Fruit fly (Drosophila melanogaster) whole organism, embryonic: Measurements from ENCODE around the gene Tom40.
A peak's percentile ranks its signal among the peaks of the same experiment; 100 is the strongest.

Experiments used
- Atf-2 ChIP-seq: fragments of 200-800 bp; sonication (Bioruptor generic); optimal IDR thresholded peaks from 2 replicates; lab custom pipeline; 2016; ENCODE audit warnings: missing biosample characterization, missing genetic modification characterization
- B-H1 ChIP-seq: fragments of 200-800 bp; sonication (Bioruptor generic); IDR thresholded peaks from 3 replicates; pipeline ENCODE4 v1.3.6; 2022; ENCODE audit warnings: missing biosample characterization, missing genetic modification characterization
- CG11247 ChIP-seq: fragments of 200-800 bp; sonication (Bioruptor generic); IDR thresholded peaks from 2 replicates; pipeline ENCODE4 v1.3.6; 2022; ENCODE audit warnings: missing biosample characterization, missing genetic modification characterization
- CG11456 ChIP-seq: fragments of 200-800 bp; sonication (Bioruptor generic); IDR thresholded peaks from 3 replicates; pipeline ENCODE4 v1.3.6; 2022; ENCODE audit warnings: missing biosample characterization, missing genetic modification characterization
- CG12236 ChIP-seq: fragments of 200-800 bp; sonication (Bioruptor generic); optimal IDR thresholded peaks from 2 replicates; lab custom pipeline; 2016; ENCODE audit warnings: missing biosample characterization, missing genetic modification characterization
- CG13287 ChIP-seq: fragments of 200-800 bp; sonication (Bioruptor generic); IDR thresholded peaks from 2 replicates; pipeline ENCODE4 v1.3.6; 2022; ENCODE audit warnings: missing biosample characterization, missing genetic modification characterization; ENCODE audit not compliant: partially characterized antibody
- CG13775 ChIP-seq: fragments of 200-800 bp; sonication (Bioruptor generic); optimal IDR thresholded peaks from 3 replicates; lab custom pipeline; 2017; ENCODE audit warnings: missing biosample characterization, mild to moderate bottlenecking, missing genetic modification characterization
- CG15011 ChIP-seq: fragments of 200-800 bp; sonication (Bioruptor generic); optimal IDR thresholded peaks from 3 replicates; lab custom pipeline; 2018; ENCODE audit warnings: missing biosample characterization, mild to moderate bottlenecking, missing genetic modification characterization
- CG15696 ChIP-seq: fragments of 200-800 bp; sonication (Bioruptor generic); optimal IDR thresholded peaks from 2 replicates; lab custom pipeline; 2019; ENCODE audit warnings: missing biosample characterization, mild to moderate bottlenecking, missing genetic modification characterization, moderate library complexity
- CG16779 ChIP-seq: fragments of 200-800 bp; sonication (Bioruptor generic); IDR thresholded peaks from 2 replicates; pipeline ENCODE4 v1.3.6; 2022; ENCODE audit warnings: missing biosample characterization, missing genetic modification characterization
- CG16863 ChIP-seq: fragments of 200-800 bp; sonication (Bioruptor generic); optimal IDR thresholded peaks from 3 replicates; lab custom pipeline; 2016; ENCODE audit warnings: missing biosample characterization, missing genetic modification characterization
- CG17802 ChIP-seq: fragments of 200-800 bp; sonication (Bioruptor generic); optimal IDR thresholded peaks from 2 replicates; lab custom pipeline; 2018; ENCODE audit warnings: missing biosample characterization, mild to moderate bottlenecking, missing genetic modification characterization, moderate library complexity
- CG2120 ChIP-seq: fragments of 200-800 bp; sonication (Bioruptor generic); optimal IDR thresholded peaks from 3 replicates; lab custom pipeline; 2016; ENCODE audit warnings: missing biosample characterization, missing genetic modification characterization
- CG2129 ChIP-seq: fragments of 200-800 bp; sonication (Bioruptor generic); IDR thresholded peaks from 2 replicates; pipeline ENCODE4 v1.3.6; 2022; ENCODE audit warnings: missing biosample characterization, missing genetic modification characterization; ENCODE audit not compliant: partially characterized antibody
- CG30403 ChIP-seq: fragments of 200-800 bp; sonication (Bioruptor generic); optimal IDR thresholded peaks from 3 replicates; lab custom pipeline; 2016; ENCODE audit warnings: missing biosample characterization, missing genetic modification characterization
- CG3407 ChIP-seq: fragments of 200-800 bp; sonication (Bioruptor generic); optimal IDR thresholded peaks from 2 replicates; lab custom pipeline; 2018; ENCODE audit warnings: missing biosample characterization, mild to moderate bottlenecking, missing genetic modification characterization
- CG5245 ChIP-seq: fragments of 200-800 bp; sonication (Bioruptor generic); optimal IDR thresholded peaks from 3 replicates; lab custom pipeline; 2016; ENCODE audit warnings: missing biosample characterization, missing genetic modification characterization
- CG7372 ChIP-seq: fragments of 200-800 bp; sonication (Bioruptor generic); IDR thresholded peaks from 2 replicates; pipeline ENCODE4 v1.3.6; 2022; ENCODE audit warnings: missing biosample characterization, missing genetic modification characterization
- CG8089 ChIP-seq: fragments of 200-800 bp; sonication (Bioruptor generic); optimal IDR thresholded peaks from 3 replicates; lab custom pipeline; 2016; ENCODE audit warnings: missing biosample characterization, missing genetic modification characterization
- CG8388 ChIP-seq: fragments of 200-800 bp; sonication (Bioruptor generic); optimal IDR thresholded peaks from 2 replicates; lab custom pipeline; 2019; ENCODE audit warnings: missing biosample characterization, mild to moderate bottlenecking, missing genetic modification characterization, moderate library complexity
- CG9797 ChIP-seq: fragments of 200-800 bp; sonication (Bioruptor generic); optimal IDR thresholded peaks from 3 replicates; lab custom pipeline; 2018; ENCODE audit warnings: missing biosample characterization, mild to moderate bottlenecking, missing genetic modification characterization
- CG9876 ChIP-seq: fragments of 200-800 bp; sonication (Bioruptor generic); optimal IDR thresholded peaks from 2 replicates; lab custom pipeline; 2016; ENCODE audit warnings: missing biosample characterization, missing genetic modification characterization
- Camta ChIP-seq: fragments of 200-800 bp; sonication (Bioruptor generic); optimal IDR thresholded peaks from 2 replicates; lab custom pipeline; 2016; ENCODE audit warnings: missing biosample characterization, missing genetic modification characterization
- CoRest ChIP-seq: fragments of 200-800 bp; sonication (Bioruptor generic); optimal IDR thresholded peaks from 3 replicates; lab custom pipeline; 2018; ENCODE audit warnings: missing biosample characterization, mild to moderate bottlenecking, missing genetic modification characterization, moderate library complexity
- Dad ChIP-seq: fragments of 200-800 bp; sonication (Bioruptor generic); optimal IDR thresholded peaks from 3 replicates; lab custom pipeline; 2016; ENCODE audit warnings: missing biosample characterization, missing genetic modification characterization
- Dp ChIP-seq: fragments of 200-800 bp; sonication (Bioruptor generic); optimal IDR thresholded peaks from 2 replicates; lab custom pipeline; 2018; ENCODE audit warnings: missing biosample characterization, mild to moderate bottlenecking, missing genetic modification characterization, moderate library complexity
- HHEX ChIP-seq: fragments of 200-800 bp; sonication (Bioruptor generic); optimal IDR thresholded peaks from 3 replicates; lab custom pipeline; 2017; ENCODE audit warnings: missing biosample characterization, mild to moderate bottlenecking, missing genetic modification characterization, missing genetic modification reagents
- Kr ChIP-seq: fragments of 200-800 bp; sonication (Bioruptor generic); optimal IDR thresholded peaks from 2 replicates; lab custom pipeline; 2017; ENCODE audit warnings: missing biosample characterization, mild to moderate bottlenecking, missing genetic modification characterization
- Lhr ChIP-seq: fragments of 200-800 bp; sonication (Bioruptor generic); optimal IDR thresholded peaks from 3 replicates; lab custom pipeline; 2017; ENCODE audit warnings: mild to moderate bottlenecking, missing biosample characterization, missing genetic modification reagents, missing genetic modification characterization
- MTF-1 ChIP-seq: fragments of 200-800 bp; sonication (Bioruptor generic); optimal IDR thresholded peaks from 2 replicates; lab custom pipeline; 2018; ENCODE audit warnings: missing biosample characterization, mild to moderate bottlenecking, missing genetic modification characterization, borderline replicate concordance
- Max ChIP-seq: fragments of 200-800 bp; sonication (Bioruptor generic); optimal IDR thresholded peaks from 2 replicates; lab custom pipeline; 2016; ENCODE audit warnings: missing biosample characterization, mild to moderate bottlenecking, missing genetic modification characterization
- Ravus ChIP-seq: fragments of 200-800 bp; sonication (Bioruptor generic); IDR thresholded peaks from 2 replicates; pipeline ENCODE4 v1.3.6; 2022; ENCODE audit warnings: missing biosample characterization, missing genetic modification characterization
- Sin3A ChIP-seq: fragments of >200 bp; optimal IDR thresholded peaks from 2 replicates; lab custom pipeline; 2018
- Spps ChIP-seq: fragments of 200-800 bp; sonication (Bioruptor generic); optimal IDR thresholded peaks from 2 replicates; lab custom pipeline; 2018; ENCODE audit warnings: missing biosample characterization, mild to moderate bottlenecking, missing genetic modification characterization
- Stat92E ChIP-seq, 3 experiments: fragments of >200 bp in 2 of 3; fragments of 200-800 bp in 1 of 3; sonication (Bioruptor generic) in 1 of 3; optimal IDR thresholded peaks; 2 replicates each; lab custom pipeline; 2017 to 2019; ENCODE audit warnings: missing biosample characterization in 3 of 3, missing genetic modification characterization in 3 of 3, mild to moderate bottlenecking in 1 of 3, moderate library complexity in 1 of 3
- crol ChIP-seq: fragments of 200-800 bp; sonication (Bioruptor generic); IDR thresholded peaks from 2 replicates; pipeline ENCODE4 v1.3.6; 2022; ENCODE audit warnings: missing biosample characterization, missing genetic modification characterization
- da ChIP-seq: fragments of 200-800 bp; sonication (Bioruptor generic); optimal IDR thresholded peaks from 2 replicates; lab custom pipeline; 2016; ENCODE audit warnings: missing biosample characterization, missing genetic modification characterization
- dmrt99B ChIP-seq: fragments of 200-800 bp; sonication (Bioruptor generic); optimal IDR thresholded peaks from 2 replicates; lab custom pipeline; 2018; ENCODE audit warnings: missing biosample characterization, mild to moderate bottlenecking, missing genetic modification characterization, moderate library complexity
- fd64A ChIP-seq: fragments of 200-800 bp; sonication (Bioruptor generic); optimal IDR thresholded peaks from 3 replicates; lab custom pipeline; 2018; ENCODE audit warnings: missing biosample characterization, mild to moderate bottlenecking, missing genetic modification characterization
- grau ChIP-seq: fragments of 200-800 bp; optimal IDR thresholded peaks from 3 replicates; lab custom pipeline; 2019; ENCODE audit warnings: missing biosample characterization, mild to moderate bottlenecking, missing genetic modification characterization, moderate library complexity
- insv ChIP-seq, 2 experiments: fragments of 200-800 bp; sonication (Bioruptor generic); optimal IDR thresholded peaks; 3 replicates each; lab custom pipeline; 2016 to 2018; ENCODE audit warnings: missing biosample characterization in 2 of 2, missing genetic modification characterization in 2 of 2
- jigr1 ChIP-seq: fragments of 200-800 bp; sonication (Bioruptor generic); IDR thresholded peaks from 3 replicates; pipeline ENCODE4 v1.3.6; 2022; ENCODE audit warnings: missing biosample characterization, missing genetic modification characterization
- pzg ChIP-seq: fragments of 200-800 bp; sonication (Bioruptor generic); optimal IDR thresholded peaks from 3 replicates; lab custom pipeline; 2018; ENCODE audit warnings: missing biosample characterization, mild to moderate bottlenecking, missing genetic modification characterization, moderate library complexity
- ranshi ChIP-seq: fragments of 200-800 bp; sonication (Bioruptor generic); IDR thresholded peaks from 2 replicates; pipeline ENCODE4 v1.3.6; 2022; ENCODE audit warnings: missing biosample characterization, missing genetic modification characterization
- rib ChIP-seq: fragments of 200-800 bp; sonication (Bioruptor generic); IDR thresholded peaks from 2 replicates; pipeline ENCODE4 v1.3.6; 2022; ENCODE audit warnings: missing biosample characterization, missing genetic modification characterization
- salm ChIP-seq: fragments of 200-800 bp; sonication (Bioruptor generic); optimal IDR thresholded peaks from 2 replicates; lab custom pipeline; 2018; ENCODE audit warnings: missing biosample characterization, mild to moderate bottlenecking, missing genetic modification characterization
- slou ChIP-seq: fragments of 200-800 bp; sonication (Bioruptor generic); optimal IDR thresholded peaks from 3 replicates; lab custom pipeline; 2016; ENCODE audit warnings: missing biosample characterization, missing genetic modification characterization
- twi ChIP-seq: fragments of 200-800 bp; optimal IDR thresholded peaks from 2 replicates; lab custom pipeline; 2019; ENCODE audit warnings: missing biosample characterization, mild to moderate bottlenecking, missing genetic modification characterization, moderate library complexity
- unpg ChIP-seq: fragments of 200-800 bp; sonication (Bioruptor generic); optimal IDR thresholded peaks from 3 replicates; lab custom pipeline; 2018; ENCODE audit warnings: missing biosample characterization, mild to moderate bottlenecking, missing genetic modification characterization, moderate library complexity

Tom40 gene

dm6 chrX:7701282-7702078, 35.2 kb upstream of the Tom40 start (continued):
- TF ChIP-seq CG11456 (GFP tag; lab: Robert Waterston, UW) (peak; percentile 50; the same call in 1 of the 3 replicates), crol (GFP tag; lab: Robert Waterston, UW) (no peak), CG12236 (GFP tag; lab: Kevin White, UChicago) (no peak), CG5245 (no peak), CG11247 (GFP tag; lab: Robert Waterston, UW) (peak; percentile 58; the same call in 1 of the 2 replicates), CG17802 (no peak), Dad (GFP tag; lab: Kevin White, UChicago) (no peak), CG9797 (GFP tag; lab: Kevin White, UChicago) (no peak), Atf-2 (GFP tag; lab: Kevin White, UChicago) (peak; percentile 56), rib (GFP tag; lab: Robert Waterston, UW) (peak; percentile 28; the same call in 1 of the 2 replicates), Ravus (GFP tag; lab: Robert Waterston, UW) (peak; percentile 44), insv (GFP tag; optimal IDR thresholded peaks at IDR 0.05; lab: Kevin White, UChicago) (peak in 1 of 2 experiments; percentile 8), CoRest (tag; lab: Kevin White, UChicago) (peak; percentile 83), CG13287 (GFP tag; lab: Robert Waterston, UW) (no peak), CG8089 (GFP tag; lab: Kevin White, UChicago) (no peak), MTF-1 (GFP tag; lab: Kevin White, UChicago) (peak; percentile 21), CG2129 (GFP tag; lab: Robert Waterston, UW) (no peak), CG13775 (GFP tag; lab: Kevin White, UChicago) (peak; percentile 55), Stat92E (GFP tag; optimal IDR thresholded peaks at IDR 0.05; lab: Kevin White, UChicago) (no peak), CG16863 (no peak), grau (tag; lab: Kevin White, UChicago) (peak; percentile 87), B-H1 (GFP tag; lab: Robert Waterston, UW) (peak; percentile 20; the same call in 1 of the 3 replicates), CG2120 (GFP tag; lab: Kevin White, UChicago) (peak; percentile 91), CG7372 (GFP tag; lab: Robert Waterston, UW) (peak; percentile 46; the same call in 1 of the 2 replicates), CG15011 (GFP tag; lab: Kevin White, UChicago) (peak; percentile 71), Dp (GFP tag; lab: Kevin White, UChicago) (no peak), ranshi (GFP tag; lab: Robert Waterston, UW) (0 out of 2 replicates have a peak, but pooled peaks have one; percentile 21), CG8388 (peak; percentile 73), CG16779 (GFP tag; lab: Robert Waterston, UW) (no peak), Spps (tag; lab: Kevin White, UChicago) (no peak), salm (tag; lab: Kevin White, UChicago) (peak; percentile 51), Camta (GFP tag; lab: Kevin White, UChicago) (no peak), HHEX (GFP tag; lab: Kevin White, UChicago) (peak; percentile 82), Lhr (peak; percentile 7), CG3407 (GFP tag; lab: Kevin White, UChicago) (no peak), jigr1 (GFP tag; lab: Robert Waterston, UW) (no peak), dmrt99B (tag; lab: Kevin White, UChicago) (peak; percentile 78), twi (tag; lab: Kevin White, UChicago) (peak; percentile 32), pzg (GFP tag; lab: Kevin White, UChicago) (no peak), CG9876 (GFP tag; lab: Kevin White, UChicago) (no peak), unpg (GFP tag; lab: Kevin White, UChicago) (peak; percentile 84), Kr (GFP tag; lab: Kevin White, UChicago) (no peak), fd64A (no peak), Max (peak; percentile 66), slou (GFP tag; lab: Kevin White, UChicago) (no peak), CG30403 (GFP tag; lab: Kevin White, UChicago) (peak; percentile 76), da (no peak), CG15696 (tag; lab: Kevin White, UChicago) (peak; percentile 32), Sin3A (lab: Kevin White, UChicago) (no peak)
